Worm (Caenorhabditis elegans): ENCODE data around the gene C09G4.4.

- TF ChIP-seq F39B2.1 (GFP tag; IDR thresholded peaks at IDR 0.05) (no peak), B0035.1 (tag; optimal IDR thresholded peaks at IDR 0.05) (no peak), B0336.3 (GFP tag; IDR thresholded peaks at IDR 0.05) (peak; percentile 44; the same call in 1 of the 2 replicates), mcd-1 (GFP tag; IDR thresholded peaks at IDR 0.05) (no peak), K12H6.12 (tag; optimal IDR thresholded peaks at IDR 0.05) (no peak)
These were observed 12.8 kb upstream of the C09G4.4 start for ce11 chrIV:8499956-8500355.
